Worm (Caenorhabditis elegans): ENCODE results near the gene arrd-18.

- TF ChIP-seq pqm-1 (tag; optimal IDR thresholded peaks at IDR 0.05) (no peak), nhr-11 (tag; optimal IDR thresholded peaks at IDR 0.05) (no peak), ZK546.5 (tag; optimal IDR thresholded peaks at IDR 0.05) (no peak), ama-1 (optimal IDR thresholded peaks at IDR 0.05) (no peak), hlh-30 (tag; optimal IDR thresholded peaks at IDR 0.05; ENCODE audit: insufficient read depth) (no peak), aly-2 (tag; optimal IDR thresholded peaks at IDR 0.05) (no peak), mxl-2 (GFP tag; conservative IDR thresholded peaks at IDR 0.05) (no peak), unc-130 (GFP tag; optimal IDR thresholded peaks at IDR 0.05) (no peak)
Measured at ce11 chrV:3349877-3350276, 38.0 kb upstream of the arrd-18 start, which contains the start of gene C17B7.15.

All from whole organism, L4 larva.